Fruit fly (Drosophila melanogaster): ENCODE measurements around the gene sosie.

DNA sequence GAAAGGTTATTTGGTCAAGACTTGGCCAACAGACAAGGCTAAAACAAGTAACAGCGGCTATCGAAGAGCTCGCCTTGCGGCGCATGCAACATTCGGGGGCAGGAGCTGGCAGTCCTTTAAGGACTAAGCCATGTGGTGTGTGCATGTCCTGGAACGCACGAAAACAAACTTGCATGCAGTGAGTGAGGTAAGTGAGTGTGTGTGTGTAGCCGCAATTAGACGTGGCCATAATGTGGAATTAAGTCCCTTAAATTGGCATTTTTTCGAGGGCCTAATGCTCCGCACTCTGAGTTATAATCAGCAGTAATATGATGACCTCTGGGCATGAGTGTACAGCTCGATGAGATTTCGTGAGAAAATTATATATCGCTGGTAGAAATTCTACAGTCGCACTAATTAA, at the start of gene sosie:
- no peak for TF ChIP-seq CG8478 (optimal IDR thresholded peaks at IDR 0.05)
- TF ChIP-seq CTCF (optimal IDR thresholded peaks at IDR 0.05) = no peak
